In genomic region chrII:4519976-4520594, ce11 we compare ENCODE assay signal across 7 worm cellular contexts.
TF ChIP-seq lines count a peak whose summit lies in the region.

No protein-coding gene starts in this region.

TF ChIP-seq in whole organism, L1 larva, 84 proteins besides CTCF, POLR2A, EP300 and RAD21:
- TF ChIP-seq nhr-85 (tag; lab: Kevin White, UChicago) (no peak), lin-14 (GFP tag; optimal IDR thresholded peaks at IDR 0.05; lab: Kevin White, UChicago) (peak; percentile 77), rnt-1 (tag; optimal IDR thresholded peaks at IDR 0.05; lab: Kevin White, UChicago) (peak; percentile 70), elt-3 (tag; optimal IDR thresholded peaks at IDR 0.05; lab: Kevin White, UChicago) (no peak), nhr-20 (tag; optimal IDR thresholded peaks at IDR 0.05; lab: Kevin White, UChicago) (peak; percentile 14), unc-130 (tag; optimal IDR thresholded peaks at IDR 0.05; lab: Kevin White, UChicago) (peak; percentile 16), nhr-71 (tag; optimal IDR thresholded peaks at IDR 0.05; lab: Kevin White, UChicago) (peak; percentile 53), lsy-2 (tag; optimal IDR thresholded peaks at IDR 0.05; lab: Kevin White, UChicago) (peak in 1 of 2 experiments; percentile 25), nhr-19 (GFP tag; conservative IDR thresholded peaks at IDR 0.05; lab: Robert Waterston, UW) (0 out of 2 replicates have a peak, but pooled peaks have one; percentile 23), lin-13 (GFP tag; optimal IDR thresholded peaks at IDR 0.05; lab: Kevin White, UChicago) (no peak)

TF ChIP-seq in whole organism, L2 larva, 48 proteins besides CTCF, POLR2A, EP300 and RAD21:
- TF ChIP-seq lsy-2 (tag; optimal IDR thresholded peaks at IDR 0.05; lab: Kevin White, UChicago) (peak in 1 of 2 experiments; percentile 45), ztf-1 (GFP tag; conservative IDR thresholded peaks at IDR 0.05; lab: Robert Waterston, UW) (no peak), F13H6.1 (tag; optimal IDR thresholded peaks at IDR 0.05; lab: Kevin White, UChicago) (peak; percentile 32)
TF ChIP-seq in whole organism, L2 larva: peak in this region for 2.

TF ChIP-seq in whole organism, L3 larva, 47 proteins besides CTCF, POLR2A, EP300 and RAD21:
- TF ChIP-seq ceh-9 (tag; optimal IDR thresholded peaks at IDR 0.05; lab: Kevin White, UChicago) (no peak), nhr-11 (tag; optimal IDR thresholded peaks at IDR 0.05; lab: Kevin White, UChicago) (peak; percentile 58), aly-2 (tag; optimal IDR thresholded peaks at IDR 0.05; lab: Kevin White, UChicago) (no peak), nhr-76 (tag; optimal IDR thresholded peaks at IDR 0.05; lab: Kevin White, UChicago) (no peak), ztf-4 (tag; optimal IDR thresholded peaks at IDR 0.05; lab: Kevin White, UChicago) (no peak)

TF ChIP-seq in whole organism, L4 larva, 104 proteins besides CTCF, POLR2A, EP300 and RAD21 (continues in another document):
- no peak for TF ChIP-seq sdz-12 (GFP tag; optimal IDR thresholded peaks at IDR 0.05; lab: Kevin White, UChicago)
- TF ChIP-seq ceh-32 (tag; optimal IDR thresholded peaks at IDR 0.05; lab: Kevin White, UChicago; ENCODE audit: poor library complexity): no peak
- no peak for TF ChIP-seq ztf-7 (tag; optimal IDR thresholded peaks at IDR 0.05; lab: Kevin White, UChicago)
- no peak for TF ChIP-seq zip-11 (GFP tag; IDR thresholded peaks at IDR 0.05; lab: Robert Waterston, UW)
- TF ChIP-seq ama-1 (optimal IDR thresholded peaks at IDR 0.05; lab: Kevin White, UChicago): no peak
- no peak for TF ChIP-seq Y48G9A.11 (GFP tag; IDR thresholded peaks at IDR 0.05; lab: Robert Waterston, UW)
- no peak for TF ChIP-seq lin-39 (tag; optimal IDR thresholded peaks at IDR 0.05; lab: Kevin White, UChicago)
- no peak for TF ChIP-seq nhr-28 (tag; optimal IDR thresholded peaks at IDR 0.05; lab: Kevin White, UChicago)
- TF ChIP-seq fkh-10 (GFP tag; optimal IDR thresholded peaks at IDR 0.05; lab: Kevin White, UChicago): no peak
- no peak for TF ChIP-seq nhr-25 (tag; optimal IDR thresholded peaks at IDR 0.05; lab: Kevin White, UChicago; ENCODE audit: borderline replicate concordance, insufficient read depth)
- no peak for TF ChIP-seq dmd-6 (GFP tag; IDR thresholded peaks at IDR 0.05; lab: Robert Waterston, UW)
- TF ChIP-seq F44E2.7 (GFP tag; IDR thresholded peaks at IDR 0.05; lab: Robert Waterston, UW): no peak
- TF ChIP-seq lsy-2 (tag; optimal IDR thresholded peaks at IDR 0.05; lab: Kevin White, UChicago): no peak
- TF ChIP-seq hlh-11 (tag; optimal IDR thresholded peaks at IDR 0.05; lab: Kevin White, UChicago): peak; percentile 60
- TF ChIP-seq spr-3 (GFP tag; optimal IDR thresholded peaks at IDR 0.05; lab: Kevin White, UChicago): no peak
- TF ChIP-seq mes-2 (tag; optimal IDR thresholded peaks at IDR 0.05; lab: Kevin White, UChicago; ENCODE audit: poor library complexity, severe bottlenecking): no peak
- no peak for TF ChIP-seq Y75B8A.6 (GFP tag; IDR thresholded peaks at IDR 0.05; lab: Robert Waterston, UW)
- no peak for TF ChIP-seq saeg-2 (GFP tag; IDR thresholded peaks at IDR 0.05; lab: Robert Waterston, UW)

TF ChIP-seq in whole organism, late embryonic, 69 proteins besides CTCF, POLR2A, EP300 and RAD21 (continues in another document):
- TF ChIP-seq unc-55 (GFP tag; optimal IDR thresholded peaks at IDR 0.05; lab: Kevin White, UChicago): peak; percentile 36
- TF ChIP-seq ahr-1 (tag; optimal IDR thresholded peaks at IDR 0.05; lab: Kevin White, UChicago): no peak
- TF ChIP-seq pha-4 (tag; optimal IDR thresholded peaks at IDR 0.05; lab: Kevin White, UChicago): no peak
- TF ChIP-seq ceh-18 (tag; optimal IDR thresholded peaks at IDR 0.05; lab: Kevin White, UChicago): peak; percentile 41
- no peak for TF ChIP-seq sox-2 (GFP tag; IDR thresholded peaks at IDR 0.05; lab: Robert Waterston, UW)
- no peak for TF ChIP-seq ceh-24 (tag; optimal IDR thresholded peaks at IDR 0.05; lab: Kevin White, UChicago)
- TF ChIP-seq fkh-6 (tag; optimal IDR thresholded peaks at IDR 0.05; lab: Kevin White, UChicago): no peak
- no peak for TF ChIP-seq T23F11.4 (GFP tag; optimal IDR thresholded peaks at IDR 0.05; lab: Kevin White, UChicago)
- TF ChIP-seq Y22D7AL.16 (tag; optimal IDR thresholded peaks at IDR 0.05; lab: Kevin White, UChicago): no peak
- no peak for TF ChIP-seq K02D7.2 (tag; optimal IDR thresholded peaks at IDR 0.05; lab: Kevin White, UChicago)
- TF ChIP-seq madf-2 (tag; optimal IDR thresholded peaks at IDR 0.05; lab: Kevin White, UChicago): no peak
- TF ChIP-seq mec-3 (tag; optimal IDR thresholded peaks at IDR 0.05; lab: Kevin White, UChicago; ENCODE audit: borderline replicate concordance): no peak
- TF ChIP-seq C08G9.2 (tag; optimal IDR thresholded peaks at IDR 0.05; lab: Kevin White, UChicago): no peak
- TF ChIP-seq ceh-31 (tag; optimal IDR thresholded peaks at IDR 0.05; lab: Kevin White, UChicago): no peak
- TF ChIP-seq ceh-6 (GFP tag; optimal IDR thresholded peaks at IDR 0.05; lab: Kevin White, UChicago): no peak
- TF ChIP-seq ztf-16 (tag; optimal IDR thresholded peaks at IDR 0.05; lab: Kevin White, UChicago): no peak
- TF ChIP-seq fax-1 (tag; optimal IDR thresholded peaks at IDR 0.05; lab: Kevin White, UChicago): no peak
- TF ChIP-seq C38D4.7 (GFP tag; optimal IDR thresholded peaks at IDR 0.05; lab: Kevin White, UChicago): no peak
- TF ChIP-seq ttx-3 (tag; optimal IDR thresholded peaks at IDR 0.05; lab: Kevin White, UChicago): no peak
- TF ChIP-seq K09A11.1 (tag; optimal IDR thresholded peaks at IDR 0.05; lab: Kevin White, UChicago; ENCODE audit: insufficient read depth): no peak
- peak; percentile 20 for TF ChIP-seq ceh-34 (tag; optimal IDR thresholded peaks at IDR 0.05; lab: Kevin White, UChicago)

TF ChIP-seq in whole organism, mixed stage, embryonic, 35 proteins besides CTCF, POLR2A, EP300 and RAD21:
- TF ChIP-seq unc-62 (GFP tag; optimal IDR thresholded peaks at IDR 0.05; lab: Kevin White, UChicago): peak; percentile 62
- no peak for TF ChIP-seq lin-13 (tag; optimal IDR thresholded peaks at IDR 0.05; lab: Kevin White, UChicago)
- TF ChIP-seq unc-120 (tag; optimal IDR thresholded peaks at IDR 0.05; lab: Kevin White, UChicago; ENCODE audit: poor library complexity, severe bottlenecking): peak; percentile 89
- peak; percentile 100 for TF ChIP-seq hlh-1 (tag; optimal IDR thresholded peaks at IDR 0.05; lab: Kevin White, UChicago)
- TF ChIP-seq ham-2 (GFP tag; optimal IDR thresholded peaks at IDR 0.05; lab: Kevin White, UChicago): no peak

TF ChIP-seq in whole organism, young adult, 124 proteins besides CTCF, POLR2A, EP300 and RAD21:
- 0 out of 2 replicates have a peak, but pooled peaks have one; percentile 4 for TF ChIP-seq zfh-2 (GFP tag; conservative IDR thresholded peaks at IDR 0.05; lab: Robert Waterston, UW)
- no peak for TF ChIP-seq ztf-22 (GFP tag; optimal IDR thresholded peaks at IDR 0.05; lab: Kevin White, UChicago)
- TF ChIP-seq let-607 (tag; optimal IDR thresholded peaks at IDR 0.05; lab: Kevin White, UChicago): no peak
